Worm (Caenorhabditis elegans): Measurements from ENCODE around the gene hmg-5.
"Not testable (repeated sequence)": the region's sequence is repeated elsewhere in the genome, so short reads cannot be mapped to it uniquely, and the experiment has no call there.

Gene hmg-5

ce11 chrIV:7646119-7646518 lies at the start of gene hmg-5:
Gene hmg-5, minus strand, starts transcription at chrIV:7646219.
- no peak for TF ChIP-seq unc-62 (GFP tag; optimal IDR thresholded peaks at IDR 0.05)

- no peak for TF ChIP-seq unc-62 (GFP tag; optimal IDR thresholded peaks at IDR 0.05)
Observed at ce11 chrIV:7692451-7692850, 46.4 kb upstream of the hmg-5 start.

DNA sequence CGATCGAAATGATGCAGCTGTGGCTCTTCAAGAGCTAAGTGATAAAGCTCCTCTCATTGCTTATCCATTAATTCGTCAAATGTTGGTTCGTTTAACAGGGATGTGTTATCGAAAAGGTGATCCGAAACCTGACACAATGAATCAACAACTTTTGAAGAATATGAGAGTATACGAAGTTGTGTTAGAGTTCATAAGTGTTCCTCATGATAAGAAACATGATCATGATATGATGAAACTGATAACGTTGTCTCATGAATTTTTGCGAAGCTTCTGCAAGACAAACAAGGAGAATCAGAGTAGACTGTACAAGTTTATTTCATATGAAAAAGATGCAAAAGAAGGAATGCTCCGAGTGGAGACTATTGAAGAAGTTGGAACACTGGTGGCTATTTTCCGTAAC lies 43.3 kb upstream of the hmg-5 start:
- no peak for TF ChIP-seq unc-62 (GFP tag; optimal IDR thresholded peaks at IDR 0.05)

- no peak for TF ChIP-seq unc-62 (GFP tag; optimal IDR thresholded peaks at IDR 0.05)
Observed at ce11 chrIV:7679120-7679519, 33.1 kb upstream of the hmg-5 start.

DNA sequence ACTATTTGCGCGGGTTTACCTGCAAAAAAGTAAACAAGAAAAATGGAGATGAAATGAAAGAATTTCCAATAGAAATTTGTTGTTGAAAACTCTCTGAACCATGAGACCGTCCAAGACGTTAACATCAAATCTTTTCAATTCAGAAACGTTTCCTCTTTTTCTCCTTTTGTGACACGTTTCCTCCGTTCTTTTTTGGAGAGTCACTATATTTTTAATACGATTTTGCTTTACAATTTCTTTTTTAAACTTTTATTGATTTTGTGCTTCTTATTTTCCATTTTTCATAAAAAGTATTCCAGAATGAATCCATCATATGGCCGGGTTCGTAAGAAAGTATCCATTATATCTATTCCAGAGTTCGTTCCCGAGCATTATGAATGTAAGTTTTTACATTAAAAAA lies 28.9 kb upstream of the hmg-5 start, which contains the start of gene itr-1:
itr-1 (plus strand) TSS at position 301 of the 400 bp plus-strand sequence.
- TF ChIP-seq unc-62 (GFP tag; optimal IDR thresholded peaks at IDR 0.05): no peak

DNA sequence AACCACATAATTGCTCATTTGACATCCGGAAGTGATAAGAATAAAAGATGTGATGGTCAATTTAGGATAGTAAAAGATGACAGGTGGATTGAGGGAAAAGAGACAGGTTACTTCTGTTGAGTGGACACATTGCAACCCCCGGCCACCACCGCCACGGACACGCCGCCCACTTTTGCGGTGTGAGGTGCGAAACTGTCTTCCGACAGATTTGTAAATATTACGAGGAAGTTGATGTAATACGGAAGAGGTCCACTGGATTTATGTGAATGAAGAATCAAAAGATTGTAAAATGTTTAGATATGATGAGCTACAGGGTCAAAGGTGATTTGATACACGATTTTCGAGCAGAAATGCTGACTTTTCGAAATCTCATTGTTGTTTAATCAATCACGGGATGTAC lies 26.9 kb upstream of the hmg-5 start, which contains the start of gene C08G9.2:
C08G9.2 (minus strand) TSS at position 101 of the 400 bp plus-strand sequence.
- no peak for TF ChIP-seq unc-62 (GFP tag; optimal IDR thresholded peaks at IDR 0.05)

DNA sequence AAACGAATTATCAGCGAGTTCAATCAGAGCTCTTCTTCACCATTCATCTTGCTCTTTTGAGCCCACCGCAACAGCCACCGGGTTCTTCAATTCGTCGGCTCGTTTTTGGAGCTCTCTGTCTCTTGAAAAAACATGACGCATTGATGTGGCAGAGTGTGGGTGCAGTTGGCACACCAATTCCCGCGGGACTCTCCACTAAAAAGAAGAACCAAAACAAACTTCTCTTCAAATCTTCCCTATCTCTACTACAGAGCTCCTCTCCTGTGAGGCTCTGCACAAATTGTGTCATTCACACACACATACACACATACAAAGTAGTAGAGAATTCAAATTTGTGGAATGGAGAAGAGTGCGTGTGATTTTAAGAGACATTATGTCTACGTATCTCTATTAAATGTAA lies 17.0 kb upstream of the hmg-5 start:
- no peak for TF ChIP-seq unc-62 (GFP tag; optimal IDR thresholded peaks at IDR 0.05)

DNA sequence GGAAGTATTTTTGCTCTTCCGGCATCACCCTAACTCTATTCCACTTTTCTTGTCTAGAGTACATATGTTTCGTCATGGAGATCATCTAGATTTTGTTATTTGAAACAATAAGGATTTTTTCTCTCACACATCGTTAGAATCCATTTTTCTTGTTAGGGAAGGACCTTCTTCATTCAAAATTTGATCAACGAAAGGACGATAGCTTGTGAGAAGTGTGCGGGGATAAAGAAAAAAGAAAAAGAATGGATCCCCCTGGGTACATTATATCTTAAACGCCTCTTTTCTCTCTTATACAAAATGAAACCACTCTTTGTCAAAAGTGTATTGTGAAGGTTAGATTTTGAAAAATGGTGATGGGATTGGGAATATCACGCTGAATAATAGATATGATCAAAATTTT lies 15.6 kb upstream of the hmg-5 start:
- TF ChIP-seq unc-62 (GFP tag; optimal IDR thresholded peaks at IDR 0.05): no peak

- no peak for TF ChIP-seq unc-62 (GFP tag; optimal IDR thresholded peaks at IDR 0.05)
Observed at ce11 chrIV:7659481-7659880, 13.5 kb upstream of the hmg-5 start.

ce11 chrIV:7658589-7658988 lies 12.6 kb upstream of the hmg-5 start, which contains the start of gene C08G9.1:
Gene C08G9.1, plus strand, starts transcription at chrIV:7658763.
- no peak for TF ChIP-seq unc-62 (GFP tag; optimal IDR thresholded peaks at IDR 0.05)

DNA sequence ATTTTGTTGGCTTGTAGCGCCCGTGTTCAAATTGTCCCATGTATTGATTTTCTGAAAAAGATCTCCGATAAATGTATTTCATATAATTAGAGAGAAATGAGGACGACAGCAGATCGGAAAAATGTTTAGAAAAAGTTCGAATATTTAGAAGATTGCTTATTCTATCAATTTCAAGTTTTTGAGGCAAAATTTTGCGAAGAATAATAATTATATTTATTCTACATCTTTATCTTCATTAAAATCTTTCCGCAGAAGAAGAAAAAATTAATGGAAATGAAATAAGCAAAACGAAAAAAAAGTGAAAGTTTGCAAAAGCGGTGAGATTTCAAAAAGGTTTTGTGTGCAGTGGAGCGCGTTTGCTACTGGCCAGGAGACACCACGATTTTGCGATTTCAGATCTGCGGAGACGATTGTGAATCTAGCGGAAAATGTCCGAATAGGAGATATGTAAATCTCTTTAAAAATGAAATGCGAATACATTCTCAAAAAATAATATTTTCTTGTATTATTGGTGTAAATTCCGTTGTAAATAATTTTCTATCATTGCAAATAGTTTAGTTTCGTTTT lies 8.3 kb upstream of the hmg-5 start, which contains the start of gene nrde-4:
nrde-4 (minus strand) TSS at position 51 of the 567 bp plus-strand sequence.
- TF ChIP-seq unc-62 (GFP tag; optimal IDR thresholded peaks at IDR 0.05): no peak

DNA sequence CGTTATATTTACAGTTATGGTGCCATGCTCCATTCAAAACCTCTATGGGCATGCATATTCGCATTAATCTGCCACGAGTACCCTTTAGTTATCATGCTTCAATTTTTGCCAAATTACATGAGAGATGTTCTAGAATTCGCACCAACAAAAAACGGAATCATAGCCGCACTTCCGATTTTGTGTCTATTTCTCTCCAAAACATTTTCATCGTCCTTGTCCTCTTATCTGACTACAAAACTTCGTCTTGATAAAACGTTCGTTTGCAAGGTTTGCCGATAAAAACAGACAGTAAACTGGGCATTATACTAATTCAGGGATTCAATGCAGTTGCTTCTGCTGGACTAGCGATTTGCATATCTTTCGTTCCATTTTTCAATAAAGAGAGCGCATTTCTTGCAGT lies 7.2 kb upstream of the hmg-5 start:
- TF ChIP-seq unc-62 (GFP tag; optimal IDR thresholded peaks at IDR 0.05): no peak

DNA sequence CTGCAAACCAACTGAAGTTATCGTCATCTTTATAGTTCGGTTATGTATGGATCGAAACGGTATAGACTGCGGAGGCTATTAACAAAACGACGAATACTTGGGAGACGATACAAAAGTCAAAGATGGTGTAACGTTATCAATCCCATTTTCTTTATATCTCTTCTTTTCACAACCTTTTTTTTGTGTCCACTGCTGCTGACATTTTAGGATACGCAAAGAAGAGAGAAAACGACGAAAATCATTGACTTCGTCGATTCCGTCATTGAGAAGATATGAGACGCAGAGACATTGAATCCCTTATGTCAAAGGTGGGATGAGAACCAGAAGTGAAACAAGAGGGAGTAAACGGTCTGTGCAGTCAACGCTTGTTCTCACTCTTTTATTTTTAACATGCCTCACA lies 5.1 kb upstream of the hmg-5 start, which contains the start of gene cima-1:
cima-1 (plus strand) TSS at position 340 of the 400 bp plus-strand sequence.
- no peak for TF ChIP-seq unc-62 (GFP tag; optimal IDR thresholded peaks at IDR 0.05)

ce11 chrIV:7650433-7650832 lies 4.4 kb upstream of the hmg-5 start:
- TF ChIP-seq unc-62 (GFP tag; optimal IDR thresholded peaks at IDR 0.05): no peak

ce11 chrIV:7646861-7647260 lies 842 bp upstream of the hmg-5 start:
- no peak for TF ChIP-seq unc-62 (GFP tag; optimal IDR thresholded peaks at IDR 0.05)

DNA sequence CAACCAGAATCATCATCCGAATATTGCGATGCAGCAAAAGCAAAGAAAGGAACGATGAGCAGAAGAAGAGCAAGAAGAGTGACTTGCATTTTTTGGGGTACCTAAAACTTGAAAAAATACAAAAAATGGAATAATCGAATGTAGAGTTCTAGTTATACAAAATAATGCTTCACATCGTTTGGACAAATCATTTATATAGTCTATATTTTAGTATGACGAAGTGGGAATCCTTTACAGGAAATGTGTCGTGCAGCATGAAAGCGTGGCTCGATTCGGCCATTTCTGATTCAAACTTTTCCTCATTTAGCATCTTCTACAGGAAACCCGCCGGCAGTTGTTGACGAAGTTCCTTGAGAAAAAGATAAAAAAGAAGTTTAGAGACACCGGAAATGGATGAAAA lies 3.0 kb downstream of the hmg-5 start, which contains the start of gene nlp-20:
nlp-20 (minus strand) TSS at position 101 of the 400 bp plus-strand sequence.
- no peak for TF ChIP-seq unc-62 (GFP tag; optimal IDR thresholded peaks at IDR 0.05)

- TF ChIP-seq unc-62 (GFP tag; optimal IDR thresholded peaks at IDR 0.05): no peak
Observed at ce11 chrIV:7641758-7642157, 4.3 kb downstream of the hmg-5 start, which contains the start of gene nep-16. Gene nep-16, minus strand, starts transcription at chrIV:7641858.

ce11 chrIV:7634578-7634977 lies 11.4 kb downstream of the hmg-5 start, which contains the start of gene warf-1:
Gene warf-1, plus strand, starts transcription at chrIV:7634786.
- TF ChIP-seq unc-62 (GFP tag; optimal IDR thresholded peaks at IDR 0.05): not testable (repeated sequence)
